Fruit fly (Drosophila melanogaster) whole organism: ENCODE measurements around the gene Cys.

Source experiments
- CG8478 ChIP-seq: fragments of >200 bp; optimal IDR thresholded peaks from 2 replicates; lab custom pipeline; 2018; ENCODE audit warnings: inconsistent platforms
- Dll ChIP-seq: fragments of >200 bp; optimal IDR thresholded peaks from 2 replicates; lab custom pipeline; 2017
- pan ChIP-seq: fragments of >200 bp; optimal IDR thresholded peaks from 2 replicates; lab custom pipeline; 2017
- usp ChIP-seq: fragments of >200 bp; optimal IDR thresholded peaks from 2 replicates; lab custom pipeline; 2017; ENCODE audit warnings: missing biosample characterization, missing genetic modification characterization, mixed read lengths

dm6 chr3R:14542038-14542437, 27.4 kb downstream of the Cys start:
- TF ChIP-seq usp (GFP tag; lab: Kevin White, UChicago) = no peak
- no peak for TF ChIP-seq pan
- no peak for TF ChIP-seq CG8478 (lab: Kevin White, UChicago)
- no peak for TF ChIP-seq Dll (lab: Kevin White, UChicago)
